Fruit fly (Drosophila melanogaster): ENCODE data around the gene CG45122.
A peak's percentile ranks its signal among the peaks of the same experiment; 100 is the strongest.

The CG45122 gene

dm6 chr3R:12998234-12998591, 45.7 kb upstream of the CG45122 start:
- TF ChIP-seq CG34406 (GFP tag; optimal IDR thresholded peaks at IDR 0.05) (no peak), CG8319 (GFP tag; optimal IDR thresholded peaks at IDR 0.05) (no peak), Met (GFP tag; optimal IDR thresholded peaks at IDR 0.05) (no peak), CG6854 (GFP tag; optimal IDR thresholded peaks at IDR 0.05) (peak; percentile 42)

dm6 chr3R:13009595-13009994, 34.4 kb upstream of the CG45122 start, which contains the start of gene CG11656:
CG11656 (plus strand) TSS chr3R:13009895.
- TF ChIP-seq CG34406 (GFP tag; optimal IDR thresholded peaks at IDR 0.05), result no peak

- TF ChIP-seq CG8119 (GFP tag; IDR thresholded peaks at IDR 0.05) (0 out of 3 replicates have a peak, but pooled peaks have one; percentile 28), net (GFP tag; optimal IDR thresholded peaks at IDR 0.05) (no peak), Eip78C (GFP tag) (peak; percentile 31), vri (GFP tag; optimal IDR thresholded peaks at IDR 0.05) (peak; percentile 73), CG9139 (GFP tag; optimal IDR thresholded peaks at IDR 0.05) (no peak), pdm3 (GFP tag; optimal IDR thresholded peaks at IDR 0.05) (no peak), CG6854 (GFP tag; optimal IDR thresholded peaks at IDR 0.05) (peak; percentile 2), Sox14 (GFP tag; optimal IDR thresholded peaks at IDR 0.05) (peak; percentile 87), CG10631 (GFP tag; optimal IDR thresholded peaks at IDR 0.05) (no peak), CG15336 (GFP tag; IDR thresholded peaks at IDR 0.05) (0 out of 2 replicates have a peak, but pooled peaks have one; percentile 17), CG6163 (GFP tag; IDR thresholded peaks at IDR 0.05) (peak; percentile 50; the same call in 1 of the 3 replicates), CG8319 (GFP tag; optimal IDR thresholded peaks at IDR 0.05) (peak; percentile 21)
These were observed 32.9 kb upstream of the CG45122 start, which contains the start of gene CG8031 for dm6 chr3R:13010905-13011620. CG8031 (minus strand) TSS chr3R:13011310.

- TF ChIP-seq CG6854 (GFP tag; optimal IDR thresholded peaks at IDR 0.05) (peak; percentile 40), CG8119 (GFP tag; IDR thresholded peaks at IDR 0.05) (0 out of 3 replicates have a peak, but pooled peaks have one; percentile 26), CG1621 (tag; optimal IDR thresholded peaks at IDR 0.05) (peak; percentile 92), eg (GFP tag; IDR thresholded peaks at IDR 0.05) (no peak), CG16779 (tag; optimal IDR thresholded peaks at IDR 0.05) (peak; percentile 15), ss (GFP tag; optimal IDR thresholded peaks at IDR 0.05) (peak in 1 of 2 experiments; percentile 31)
These were observed 32.4 kb upstream of the CG45122 start, which contains the start of gene CtBP for dm6 chr3R:13011621-13011963. CtBP (plus strand) TSS chr3R:13011649.

dm6 chr3R:13012351-13012750, 31.6 kb upstream of the CG45122 start:
- TF ChIP-seq CG10631 (GFP tag; optimal IDR thresholded peaks at IDR 0.05), result peak; percentile 72
- TF ChIP-seq vri (GFP tag; optimal IDR thresholded peaks at IDR 0.05), result peak; percentile 86
- peak; percentile 67 for TF ChIP-seq Ets21C (GFP tag; optimal IDR thresholded peaks at IDR 0.05)
- TF ChIP-seq CG8319 (GFP tag; optimal IDR thresholded peaks at IDR 0.05), result peak; percentile 63
- peak; percentile 57 for TF ChIP-seq Blimp-1 (GFP tag; optimal IDR thresholded peaks at IDR 0.05)
- no peak for TF ChIP-seq Hr38 (GFP tag; optimal IDR thresholded peaks at IDR 0.05)
- TF ChIP-seq net (GFP tag; optimal IDR thresholded peaks at IDR 0.05), result peak; percentile 80
- TF ChIP-seq CG10669 (GFP tag; optimal IDR thresholded peaks at IDR 0.05), result peak; percentile 67
- TF ChIP-seq topi (GFP tag; optimal IDR thresholded peaks at IDR 0.05), result peak; percentile 66
- TF ChIP-seq fd59A (GFP tag; optimal IDR thresholded peaks at IDR 0.05), result peak; percentile 33
- TF ChIP-seq Eip93F (GFP tag; optimal IDR thresholded peaks at IDR 0.05), result no peak
- peak; percentile 62 for TF ChIP-seq achi (GFP tag; optimal IDR thresholded peaks at IDR 0.05)
- TF ChIP-seq CG11294 (GFP tag; IDR thresholded peaks at IDR 0.05), result peak; percentile 51
- TF ChIP-seq eg (GFP tag; IDR thresholded peaks at IDR 0.05), result peak; percentile 89
- no peak for TF ChIP-seq fd85E (GFP tag; optimal IDR thresholded peaks at IDR 0.05)
- peak; percentile 82 for TF ChIP-seq lz (GFP tag; optimal IDR thresholded peaks at IDR 0.05)
- TF ChIP-seq Sox102F (GFP tag; optimal IDR thresholded peaks at IDR 0.05), result peak; percentile 71
- peak; percentile 73 for TF ChIP-seq acj6 (GFP tag; optimal IDR thresholded peaks at IDR 0.05)
- peak; percentile 50 to 55 for TF ChIP-seq salr (GFP tag; optimal IDR thresholded peaks at IDR 0.05)
- peak; percentile 78 for TF ChIP-seq pdm3 (GFP tag; optimal IDR thresholded peaks at IDR 0.05)
- TF ChIP-seq CG1621 (tag; optimal IDR thresholded peaks at IDR 0.05), result peak; percentile 63
- peak; percentile 90 for TF ChIP-seq Sox14 (GFP tag; optimal IDR thresholded peaks at IDR 0.05)
- TF ChIP-seq fkh (GFP tag; optimal IDR thresholded peaks at IDR 0.05), result peak; percentile 59
- TF ChIP-seq Sox15 (GFP tag; optimal IDR thresholded peaks at IDR 0.05), result peak; percentile 73
- TF ChIP-seq dsx (GFP tag; optimal IDR thresholded peaks at IDR 0.05; ENCODE audit: poor library complexity, severe bottlenecking), result peak; percentile 48
- peak; percentile 72 for TF ChIP-seq CG3919 (GFP tag; optimal IDR thresholded peaks at IDR 0.05)
- TF ChIP-seq CG32006 (GFP tag; optimal IDR thresholded peaks at IDR 0.05), result peak; percentile 77
- TF ChIP-seq Hr4 (GFP tag; optimal IDR thresholded peaks at IDR 0.05), result peak; percentile 74
- TF ChIP-seq CG6808 (GFP tag; optimal IDR thresholded peaks at IDR 0.05), result peak; percentile 69
- peak; percentile 74 for TF ChIP-seq cyc (GFP tag; optimal IDR thresholded peaks at IDR 0.05)
- TF ChIP-seq Met (GFP tag; optimal IDR thresholded peaks at IDR 0.05), result peak; percentile 71
